Fruit fly (Drosophila melanogaster) Kc167 (cell line): ENCODE data around the gene CG42655.

Experiments
- Myc ChIP-seq: fragments of >200 bp; optimal IDR thresholded peaks from 2 replicates; lab custom pipeline; 2017; ENCODE audit warnings: missing external identifiers
- Sin3A ChIP-seq: fragments of >200 bp; optimal IDR thresholded peaks from 2 replicates; lab custom pipeline; 2018; ENCODE audit warnings: missing external identifiers
- h ChIP-seq: fragments of >200 bp; optimal IDR thresholded peaks from 3 replicates; lab custom pipeline; 2018; ENCODE audit warnings: missing external identifiers
- insv ChIP-seq: fragments of >200 bp; optimal IDR thresholded peaks from 3 replicates; lab custom pipeline; 2018; ENCODE audit warnings: missing external identifiers
- psq ChIP-seq: fragments of >200 bp; optimal IDR thresholded peaks from 2 replicates; lab custom pipeline; 2017; ENCODE audit warnings: missing external identifiers
- ttk ChIP-seq: sonication (Bioruptor generic); optimal IDR thresholded peaks from 2 replicates; lab custom pipeline; 2017; ENCODE audit warnings: missing external identifiers

CG42655 gene

DNA sequence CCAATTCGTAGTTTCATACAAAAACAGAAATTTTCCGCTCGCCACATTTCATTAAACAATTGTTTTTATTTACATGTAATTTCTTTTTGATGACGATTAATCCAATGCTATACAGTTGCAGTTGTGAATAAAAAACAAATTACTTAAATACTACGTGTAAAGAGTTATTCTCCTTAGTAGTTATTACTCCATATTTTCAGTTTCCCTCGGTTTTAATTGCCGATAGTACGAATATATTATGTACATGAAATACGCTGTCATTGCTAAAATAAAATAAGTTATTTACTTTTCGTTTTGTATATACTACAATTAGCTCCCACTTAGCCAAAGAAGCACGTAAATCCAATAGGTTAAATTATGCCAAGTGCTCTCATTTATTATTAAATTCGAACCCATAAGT, at the start of gene CG42655:
CG42655 (minus strand) TSS at position 101 of the 400 bp plus-strand sequence.
- TF ChIP-seq insv (lab: Kevin White, UChicago) (no peak), h (no peak), Myc (lab: Kevin White, UChicago) (no peak), psq (lab: Kevin White, UChicago) (no peak), Sin3A (lab: Kevin White, UChicago) (no peak), ttk (lab: Kevin White, UChicago) (no peak)

DNA sequence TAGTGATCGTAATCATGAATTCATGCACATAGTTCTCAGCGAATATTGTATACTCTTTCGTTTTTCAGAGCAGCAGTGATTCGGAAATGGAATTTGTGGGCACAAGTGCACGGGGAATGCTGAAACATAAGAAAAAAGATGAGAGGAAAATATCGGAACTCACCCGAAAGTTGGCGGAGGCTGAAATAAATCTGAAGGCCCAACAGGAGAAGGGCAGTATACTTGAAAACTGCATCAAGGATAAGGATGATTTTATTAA, 49.7 kb upstream of the CG42655 start:
- no peak for TF ChIP-seq Sin3A (lab: Kevin White, UChicago)
- no peak for TF ChIP-seq ttk (lab: Kevin White, UChicago)
- no peak for TF ChIP-seq Myc (lab: Kevin White, UChicago)
- no peak for TF ChIP-seq insv (lab: Kevin White, UChicago)
- no peak for TF ChIP-seq h
- TF ChIP-seq psq (lab: Kevin White, UChicago), result no peak

- TF ChIP-seq Sin3A (lab: Kevin White, UChicago), result no peak
- no peak for TF ChIP-seq psq (lab: Kevin White, UChicago)
- no peak for TF ChIP-seq insv (lab: Kevin White, UChicago)
- TF ChIP-seq Myc (lab: Kevin White, UChicago), result no peak
Observed at dm6 chr3L:20002482-20003234, 49.1 kb upstream of the CG42655 start, which contains the start of gene CG7668. Gene CG7668, plus strand, starts transcription at chr3L:20002736.

- TF ChIP-seq h (no peak), ttk (lab: Kevin White, UChicago) (no peak), insv (lab: Kevin White, UChicago) (no peak), Sin3A (lab: Kevin White, UChicago) (no peak), psq (lab: Kevin White, UChicago) (no peak), Myc (lab: Kevin White, UChicago) (no peak)
Observed at dm6 chr3L:20000878-20001640, 47.5 kb upstream of the CG42655 start.

dm6 chr3L:20000081-20000736, 46.7 kb upstream of the CG42655 start, which contains the start of the genes Tom20 and Gabat:
Gene Tom20, plus strand, starts transcription at chr3L:20000644.
Gene Gabat, minus strand, starts transcription at chr3L:20000686.
- no peak for TF ChIP-seq Sin3A (lab: Kevin White, UChicago)

DNA sequence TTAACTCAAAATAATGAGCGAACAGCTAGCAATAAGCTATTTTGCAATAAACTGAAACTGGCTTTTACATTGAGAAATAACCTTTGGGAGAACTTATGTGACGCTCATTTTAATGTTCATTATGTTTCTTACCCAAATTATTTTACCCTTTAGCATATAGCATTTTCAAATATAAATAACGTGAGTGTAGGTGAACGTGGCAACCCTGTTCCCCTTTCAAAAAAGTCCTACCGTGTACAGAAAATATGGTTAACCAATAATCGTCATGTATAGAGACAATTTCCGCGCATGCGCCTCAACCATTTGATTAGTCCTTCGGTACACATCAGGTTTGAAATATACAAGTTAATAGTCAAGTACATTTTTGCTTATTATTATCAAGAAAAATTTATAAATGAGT, 40.5 kb upstream of the CG42655 start:
- no peak for TF ChIP-seq h

DNA sequence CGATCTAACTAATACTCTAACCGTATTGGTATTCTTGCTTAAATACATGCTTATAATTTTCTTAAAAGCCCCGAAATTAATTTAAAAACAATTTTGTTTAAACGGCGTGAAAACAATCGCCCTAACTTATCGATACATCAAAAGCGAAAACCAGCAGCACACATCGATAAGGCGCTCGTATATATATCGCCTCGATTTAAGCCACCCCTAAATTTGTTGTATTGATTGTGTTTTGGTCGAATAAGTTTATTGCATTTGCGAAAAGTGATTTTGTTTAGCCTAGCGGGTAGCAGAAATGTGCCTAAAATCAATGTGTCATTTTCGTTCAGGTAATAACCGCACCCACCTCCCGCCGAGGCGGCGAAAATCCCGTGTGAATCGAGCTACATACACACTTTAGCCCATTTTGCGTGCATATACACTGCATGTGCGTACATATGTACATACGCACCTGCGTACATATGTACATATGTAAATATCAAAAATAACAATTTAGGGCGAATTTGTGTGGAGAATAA, 38.3 kb upstream of the CG42655 start, which contains the start of the genes CG7646 and Nca:
CG7646 (plus strand) TSS at position 174 of the 518 bp plus-strand sequence.
Nca (plus strand) TSS at position 174 of the 518 bp plus-strand sequence.
- no peak for TF ChIP-seq ttk (lab: Kevin White, UChicago)
- no peak for TF ChIP-seq insv (lab: Kevin White, UChicago)
- no peak for TF ChIP-seq Sin3A (lab: Kevin White, UChicago)
- TF ChIP-seq h, result no peak
- no peak for TF ChIP-seq Myc (lab: Kevin White, UChicago)
- TF ChIP-seq psq (lab: Kevin White, UChicago), result no peak

DNA sequence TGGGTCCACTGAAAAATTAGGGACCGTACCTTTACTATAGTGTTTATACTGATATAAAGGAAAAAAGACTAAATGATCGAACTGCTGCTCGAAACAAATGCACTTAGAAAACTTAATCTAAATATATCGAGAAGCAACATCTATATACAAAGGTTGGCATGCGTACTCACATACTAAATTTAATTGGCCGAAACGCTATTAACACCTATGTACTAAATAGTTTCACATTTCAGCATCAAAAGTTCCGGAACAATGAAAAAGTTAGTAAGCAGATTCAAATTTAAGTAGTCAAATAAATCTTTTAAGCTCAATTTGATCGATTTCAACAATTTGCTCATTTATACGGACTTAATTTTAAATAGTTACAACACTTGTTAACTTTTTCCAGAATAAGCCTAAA, 37.6 kb upstream of the CG42655 start, which contains the start of gene fln:
fln (minus strand) TSS at position 101 of the 400 bp plus-strand sequence.
- TF ChIP-seq Sin3A (lab: Kevin White, UChicago), result no peak
- TF ChIP-seq psq (lab: Kevin White, UChicago), result no peak
- TF ChIP-seq ttk (lab: Kevin White, UChicago), result no peak
- TF ChIP-seq Myc (lab: Kevin White, UChicago), result no peak

DNA sequence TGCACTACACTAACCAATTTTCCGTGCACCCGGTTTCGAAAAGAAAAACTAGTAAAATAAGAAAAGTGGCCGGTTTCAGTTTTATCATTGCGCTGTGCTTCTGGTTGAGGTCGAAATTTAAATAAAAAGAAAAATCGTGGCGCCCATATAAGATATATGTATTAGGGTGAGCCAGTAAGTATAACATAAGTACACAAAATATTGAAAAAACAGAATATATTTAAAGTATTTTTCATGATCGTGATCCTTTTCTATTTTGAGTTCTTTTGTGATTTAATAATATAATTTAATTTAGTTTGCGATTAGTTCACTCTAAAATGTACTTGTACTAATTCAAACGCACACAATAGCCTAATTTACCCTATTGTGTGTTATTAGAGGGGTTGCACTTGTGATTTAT, 35.4 kb upstream of the CG42655 start, which contains the start of gene Csas:
Csas (minus strand) TSS at position 101 of the 400 bp plus-strand sequence.
- TF ChIP-seq Sin3A (lab: Kevin White, UChicago), result no peak
- TF ChIP-seq psq (lab: Kevin White, UChicago), result no peak
- TF ChIP-seq h, result no peak
- TF ChIP-seq ttk (lab: Kevin White, UChicago), result no peak
- no peak for TF ChIP-seq insv (lab: Kevin White, UChicago)
- no peak for TF ChIP-seq Myc (lab: Kevin White, UChicago)

DNA sequence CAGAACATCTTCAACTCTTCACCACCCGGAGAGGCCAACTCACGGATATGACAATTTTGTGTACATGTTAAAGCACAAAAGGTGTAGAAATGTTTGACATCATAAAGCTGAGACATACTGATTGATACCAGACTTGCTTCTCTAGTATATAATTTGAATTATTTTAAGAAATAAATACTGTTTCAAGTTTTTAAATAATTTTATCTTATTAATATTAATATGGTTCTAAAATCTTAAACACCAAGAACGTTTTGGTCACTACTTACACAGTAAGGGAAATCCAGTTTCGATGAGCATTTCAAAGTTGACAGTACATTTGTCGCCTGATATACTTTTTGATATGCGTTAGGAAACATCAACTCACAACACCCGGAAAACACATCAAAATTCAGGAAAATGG, 32.3 kb upstream of the CG42655 start, which contains the start of the genes hale and schuy:
hale (minus strand) TSS at position 101 of the 400 bp plus-strand sequence.
schuy (plus strand) TSS at position 326 of the 400 bp plus-strand sequence.
- TF ChIP-seq Myc (lab: Kevin White, UChicago) (no peak), psq (lab: Kevin White, UChicago) (no peak)

- TF ChIP-seq h (no peak), psq (lab: Kevin White, UChicago) (no peak), insv (lab: Kevin White, UChicago) (no peak), Sin3A (lab: Kevin White, UChicago) (no peak), Myc (lab: Kevin White, UChicago) (no peak), ttk (lab: Kevin White, UChicago) (no peak)
Observed at dm6 chr3L:19981385-19981784, 27.9 kb upstream of the CG42655 start, which contains the start of gene CG17732. Gene CG17732, plus strand, starts transcription at chr3L:19981685.
